Worm (Caenorhabditis elegans) whole organism, early embryonic: ENCODE measurements around the gene swt-2.

Source experiments
- B0310.2 ChIP-seq: sonication (generic microtip); optimal IDR thresholded peaks from 2 replicates; lab custom pipeline; 2016; ENCODE audit warnings: mild to moderate bottlenecking, missing genetic modification characterization, missing compliant biosample characterization
- hnd-1 ChIP-seq: sonication (generic microtip); optimal IDR thresholded peaks from 2 replicates; lab custom pipeline; 2016; ENCODE audit warnings: missing genetic modification characterization, missing compliant biosample characterization

DNA sequence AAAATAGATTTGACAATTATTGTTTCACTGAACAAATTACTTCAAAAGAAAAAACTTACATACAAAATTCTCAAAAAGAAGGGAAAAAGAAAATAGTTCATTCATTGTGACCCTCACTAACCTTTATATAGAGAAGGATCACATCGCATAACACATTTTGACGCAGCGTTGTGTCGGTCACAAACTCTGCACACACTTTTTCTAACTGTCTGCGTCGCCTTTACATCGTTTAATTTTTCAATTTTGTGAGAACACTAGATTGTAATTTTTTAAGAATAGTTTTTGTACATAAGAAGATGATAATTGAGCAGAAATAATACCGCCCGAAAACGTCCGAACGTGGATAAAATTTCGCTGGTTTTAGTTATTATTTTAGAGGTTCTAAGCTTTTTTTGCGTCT lies 49.0 kb upstream of the swt-2 start, which contains the start of gene C18B10.6:
- no peak for TF ChIP-seq B0310.2 (tag; lab: Kevin White, UChicago)
- TF ChIP-seq hnd-1 (tag; lab: Kevin White, UChicago), result no peak
